Worm (Caenorhabditis elegans) whole organism, late embryonic: Measurements from ENCODE around the gene Y17D7B.3.

Experiments
- elt-4 ChIP-seq: sonication (generic microtip); optimal IDR thresholded peaks from 2 replicates; lab custom pipeline; 2016; ENCODE audit warnings: missing genetic modification characterization, missing compliant biosample characterization
- fkh-10 ChIP-seq: fragments of 150-350 bp; optimal IDR thresholded peaks from 2 replicates; lab custom pipeline; 2014; ENCODE audit warnings: missing biosample characterization, missing genetic modification reagents, missing genetic modification characterization
- nhr-11 ChIP-seq: fragments of 150-350 bp; optimal IDR thresholded peaks from 2 replicates; lab custom pipeline; 2014; ENCODE audit warnings: missing biosample characterization, missing genetic modification characterization
- pqm-1 ChIP-seq: sonication (generic microtip); optimal IDR thresholded peaks from 2 replicates; lab custom pipeline; 2016; ENCODE audit warnings: missing genetic modification characterization, missing compliant biosample characterization
- sox-4 ChIP-seq: sonication (generic microtip); optimal IDR thresholded peaks from 2 replicates; lab custom pipeline; 2017; ENCODE audit warnings: mild to moderate bottlenecking, missing genetic modification characterization, inconsistent platforms, missing compliant biosample characterization
- unc-86 ChIP-seq: sonication (generic microtip); optimal IDR thresholded peaks from 2 replicates; lab custom pipeline; 2016; ENCODE audit warnings: missing genetic modification characterization, missing compliant biosample characterization
- zip-5 ChIP-seq: sonication (generic microtip); optimal IDR thresholded peaks from 2 replicates; lab custom pipeline; 2016; ENCODE audit warnings: missing genetic modification characterization, missing compliant biosample characterization

DNA sequence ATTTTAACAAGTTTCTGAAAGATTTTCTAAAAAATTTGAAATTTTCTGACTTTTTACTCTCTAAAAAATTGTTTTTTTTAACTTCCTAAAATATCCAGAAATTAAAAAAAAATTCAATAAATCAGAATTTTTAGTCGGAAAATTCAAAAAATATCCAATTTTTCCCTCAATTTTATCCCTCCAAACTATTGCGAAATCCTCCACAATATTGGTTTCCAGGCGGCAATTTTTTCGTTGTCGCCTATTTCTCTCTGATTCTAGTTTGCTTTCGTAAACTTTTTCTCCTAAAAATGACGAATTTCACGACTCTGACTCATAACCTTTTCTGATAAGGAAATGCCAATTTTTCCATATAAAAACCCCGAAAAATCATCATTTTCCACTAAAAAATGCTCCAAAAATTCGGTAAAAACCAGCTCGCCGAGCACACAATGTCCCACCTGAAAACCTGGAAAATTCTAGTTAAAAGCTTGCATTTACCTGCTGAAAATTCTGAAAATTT lies 874 bp upstream of the Y17D7B.3 start, which contains the start of gene Y17D7B.2:
- TF ChIP-seq fkh-10 (GFP tag; lab: Kevin White, UChicago) (no peak), sox-4 (no peak), nhr-11 (no peak), elt-4 (tag; lab: Kevin White, UChicago) (no peak), pqm-1 (tag; lab: Kevin White, UChicago) (no peak), unc-86 (tag; lab: Kevin White, UChicago) (no peak), zip-5 (tag; lab: Kevin White, UChicago) (no peak)
